Worm (Caenorhabditis elegans): ENCODE measurements around the gene dbn-1.

- no peak for TF ChIP-seq flt-1 (GFP tag; IDR thresholded peaks at IDR 0.05)
- TF ChIP-seq ceh-13 (GFP tag; optimal IDR thresholded peaks at IDR 0.05) = no peak
- TF ChIP-seq hmbx-1 (tag; optimal IDR thresholded peaks at IDR 0.05) = no peak
- TF ChIP-seq scrt-1 (GFP tag; IDR thresholded peaks at IDR 0.05) = no peak
- TF ChIP-seq ama-1 (optimal IDR thresholded peaks at IDR 0.05) = no peak
- no peak for TF ChIP-seq ceh-36 (tag; optimal IDR thresholded peaks at IDR 0.05)
- no peak for TF ChIP-seq pes-1 (GFP tag; IDR thresholded peaks at IDR 0.05)
- no peak for TF ChIP-seq aly-1 (tag; optimal IDR thresholded peaks at IDR 0.05)
- TF ChIP-seq tbx-37 (GFP tag; conservative IDR thresholded peaks at IDR 0.05) = no peak
- no peak for TF ChIP-seq F13C5.2 (tag; optimal IDR thresholded peaks at IDR 0.05)
- TF ChIP-seq ets-7 (tag; optimal IDR thresholded peaks at IDR 0.05) = no peak
- no peak for TF ChIP-seq B0310.2 (tag; optimal IDR thresholded peaks at IDR 0.05)
These were observed 16.9 kb upstream of the dbn-1 start for ce11 chrIII:13778816-13779215.

Data from whole organism, early embryonic.